Worm (Caenorhabditis elegans) whole organism, L1 larva: Measurements from ENCODE around the gene smz-1.

Experiments
- C04F5.9 ChIP-seq: sonication (generic microtip); optimal IDR thresholded peaks from 2 replicates; lab custom pipeline; 2016; ENCODE audit warnings: missing genetic modification characterization, missing compliant biosample characterization
- C16A3.4 ChIP-seq: fragments of 150-350 bp; optimal IDR thresholded peaks from 2 replicates; lab custom pipeline; 2014; ENCODE audit warnings: missing biosample characterization, missing genetic modification characterization
- F16B12.6 ChIP-seq: fragments of 150-350 bp; optimal IDR thresholded peaks from 2 replicates; lab custom pipeline; 2014; ENCODE audit warnings: missing biosample characterization, missing genetic modification characterization
- Y116A8C.19 ChIP-seq: sonication (generic microtip); optimal IDR thresholded peaks from 2 replicates; lab custom pipeline; 2016; ENCODE audit warnings: missing compliant biosample characterization, missing genetic modification characterization, borderline replicate concordance
- alr-1 ChIP-seq: fragments of 200-800 bp; sonication (Bioruptor generic); optimal IDR thresholded peaks from 2 replicates; lab custom pipeline; 2018; ENCODE audit warnings: borderline replicate concordance, mild to moderate bottlenecking, missing genetic modification characterization, missing compliant biosample characterization
- blmp-1 ChIP-seq: fragments of 150-350 bp; optimal IDR thresholded peaks from 2 replicates; lab custom pipeline; 2014; ENCODE audit warnings: missing biosample characterization, missing genetic modification characterization
- ceh-63 ChIP-seq: fragments of 200-800 bp; sonication (Bioruptor generic); optimal IDR thresholded peaks from 2 replicates; lab custom pipeline; 2018; ENCODE audit warnings: mild to moderate bottlenecking, missing genetic modification characterization, missing compliant biosample characterization
- ceh-8 ChIP-seq: fragments of 200-800 bp; sonication (Bioruptor generic); optimal IDR thresholded peaks from 2 replicates; lab custom pipeline; 2018; ENCODE audit warnings: mild to moderate bottlenecking, missing genetic modification characterization, moderate library complexity, missing compliant biosample characterization
- ceh-82 ChIP-seq, 3 experiments: fragments of 150-350 bp in 1 of 3; sonication (generic microtip) in 2 of 3; optimal IDR thresholded peaks; 2 replicates each; lab custom pipeline; 2014 to 2017; ENCODE audit warnings: missing biosample characterization in 3 of 3, missing genetic modification characterization in 3 of 3
- ceh-88 ChIP-seq: fragments of 200-800 bp; sonication (Bioruptor generic); IDR thresholded peaks from 2 replicates; pipeline ENCODE4 v1.3.6; 2022; ENCODE audit warnings: missing genetic modification characterization, missing compliant biosample characterization
- ceh-90 ChIP-seq: sonication (generic microtip); optimal IDR thresholded peaks from 2 replicates; lab custom pipeline; 2016; ENCODE audit warnings: missing genetic modification characterization, missing compliant biosample characterization
- ces-1 ChIP-seq: fragments of 150-350 bp; optimal IDR thresholded peaks from 2 replicates; lab custom pipeline; 2014; ENCODE audit warnings: missing biosample characterization, missing genetic modification reagents, missing genetic modification characterization
- dsc-1 ChIP-seq: sonication (generic microtip); optimal IDR thresholded peaks from 2 replicates; lab custom pipeline; 2016; ENCODE audit warnings: mild to moderate bottlenecking, missing genetic modification characterization, missing compliant biosample characterization
- efl-1 ChIP-seq, 4 experiments: fragments of 150-350 bp; optimal IDR thresholded peaks in 3 of 4; peaks in 1 of 4; 1 replicate in 1 of 4; 2 replicates in 3 of 4; lab custom pipeline; 2014; ENCODE audit warnings: missing biosample characterization in 2 of 4, missing genetic modification characterization in 2 of 4, missing genetic modification reagents in 2 of 4
- efl-3 ChIP-seq: fragments of 200-800 bp; sonication (Bioruptor generic); optimal IDR thresholded peaks from 2 replicates; lab custom pipeline; 2018; ENCODE audit warnings: mild to moderate bottlenecking, missing genetic modification characterization, missing compliant biosample characterization
- egl-13 ChIP-seq: sonication (generic microtip); optimal IDR thresholded peaks from 2 replicates; lab custom pipeline; 2016; ENCODE audit warnings: missing genotype, missing genetic modification reagents, missing genetic modification characterization, missing compliant biosample characterization
- elt-2 ChIP-seq: sonication (generic microtip); optimal IDR thresholded peaks from 2 replicates; lab custom pipeline; 2016; ENCODE audit warnings: missing genetic modification characterization, mild to moderate bottlenecking, inconsistent platforms, missing compliant biosample characterization, missing genetic modification reagents
- ets-5 ChIP-seq: fragments of 200-800 bp; sonication (Bioruptor generic); IDR thresholded peaks from 2 replicates; pipeline ENCODE4 v1.3.6; 2022; ENCODE audit warnings: missing genetic modification characterization, missing compliant biosample characterization
- fkh-8 ChIP-seq: sonication (generic microtip); optimal IDR thresholded peaks from 2 replicates; lab custom pipeline; 2016; ENCODE audit warnings: mild to moderate bottlenecking, missing genetic modification characterization, missing compliant biosample characterization
- fos-1 ChIP-seq: fragments of 150-350 bp; optimal IDR thresholded peaks from 2 replicates; lab custom pipeline; 2014; ENCODE audit warnings: missing biosample characterization, missing genetic modification characterization
- hpl-2 ChIP-seq: fragments of 150-350 bp; optimal IDR thresholded peaks from 2 replicates; lab custom pipeline; 2014; ENCODE audit warnings: missing biosample characterization, missing genetic modification reagents, missing genetic modification characterization
- irx-1 ChIP-seq: sonication (generic microtip); optimal IDR thresholded peaks from 2 replicates; lab custom pipeline; 2016; ENCODE audit warnings: missing genetic modification characterization, missing compliant biosample characterization
- isw-1 ChIP-seq: fragments of 200-800 bp; sonication (Bioruptor generic); IDR thresholded peaks from 2 replicates; pipeline ENCODE4 v1.3.6; 2022; ENCODE audit warnings: missing genetic modification characterization, missing compliant biosample characterization
- jun-1 ChIP-seq: fragments of 150-350 bp; optimal IDR thresholded peaks from 2 replicates; lab custom pipeline; 2014; ENCODE audit warnings: missing biosample characterization, missing genetic modification reagents, missing genetic modification characterization
- lin-15B ChIP-seq: fragments of 150-350 bp; sonication (generic microtip); optimal IDR thresholded peaks from 3 replicates; lab custom pipeline; 2014; ENCODE audit warnings: missing biosample characterization, missing genetic modification characterization
- lin-39 ChIP-seq: fragments of 150-350 bp; optimal IDR thresholded peaks from 2 replicates; lab custom pipeline; 2014; ENCODE audit warnings: missing biosample characterization, missing genetic modification reagents, missing genetic modification characterization
- lsy-2 ChIP-seq, 2 experiments: fragments of 150-350 bp; optimal IDR thresholded peaks; 2 replicates each; lab custom pipeline; 2014; ENCODE audit warnings: missing biosample characterization in 2 of 2, missing genetic modification characterization in 2 of 2
- mef-2 ChIP-seq: fragments of 150-350 bp; optimal IDR thresholded peaks from 2 replicates; lab custom pipeline; 2014; ENCODE audit warnings: missing biosample characterization, missing genetic modification characterization
- mep-1 ChIP-seq: fragments of 150-350 bp; optimal IDR thresholded peaks from 2 replicates; lab custom pipeline; 2014; ENCODE audit warnings: missing biosample characterization, missing genetic modification characterization
- nhr-11 ChIP-seq: fragments of 150-350 bp; optimal IDR thresholded peaks from 2 replicates; lab custom pipeline; 2014; ENCODE audit warnings: missing biosample characterization, missing genetic modification characterization
- nhr-76 ChIP-seq: sonication (generic microtip); optimal IDR thresholded peaks from 2 replicates; lab custom pipeline; 2017; ENCODE audit warnings: missing biosample characterization, missing genetic modification characterization
- nhr-84 ChIP-seq: sonication (generic microtip); optimal IDR thresholded peaks from 2 replicates; lab custom pipeline; 2017; ENCODE audit warnings: missing biosample characterization, missing genetic modification characterization
- nhr-90 ChIP-seq: sonication (generic microtip); optimal IDR thresholded peaks from 2 replicates; lab custom pipeline; 2016; ENCODE audit warnings: mild to moderate bottlenecking, missing genetic modification characterization, missing compliant biosample characterization; ENCODE audit not compliant: poor library complexity
- pag-3 ChIP-seq: sonication (generic microtip); optimal IDR thresholded peaks from 2 replicates; lab custom pipeline; 2017; ENCODE audit warnings: missing genetic modification characterization, mild to moderate bottlenecking, missing compliant biosample characterization, antibody characterized with exemption, borderline replicate concordance; ENCODE audit not compliant: insufficient read depth
- pax-3 ChIP-seq: fragments of 200-800 bp; sonication (Bioruptor generic); optimal IDR thresholded peaks from 2 replicates; lab custom pipeline; 2018; ENCODE audit warnings: mild to moderate bottlenecking, missing genetic modification characterization, moderate library complexity, missing compliant biosample characterization
- pqm-1 ChIP-seq: sonication (generic microtip); optimal IDR thresholded peaks from 3 replicates; lab custom pipeline; 2017; ENCODE audit warnings: missing biosample characterization, missing genetic modification characterization
- rnt-1 ChIP-seq: sonication (generic microtip); optimal IDR thresholded peaks from 2 replicates; lab custom pipeline; 2016; ENCODE audit warnings: mild to moderate bottlenecking, missing genetic modification characterization, moderate library complexity, missing compliant biosample characterization
- snpc-4 ChIP-seq: fragments of 150-350 bp; optimal IDR thresholded peaks from 2 replicates; lab custom pipeline; 2014; ENCODE audit warnings: missing biosample characterization, missing genetic modification characterization
- tbx-2 ChIP-seq: sonication (generic microtip); optimal IDR thresholded peaks from 2 replicates; lab custom pipeline; 2016; ENCODE audit warnings: missing genetic modification characterization, missing compliant biosample characterization
- tlp-1 ChIP-seq: fragments of 150-350 bp; optimal IDR thresholded peaks from 2 replicates; lab custom pipeline; 2014; ENCODE audit warnings: missing biosample characterization, missing genetic modification characterization
- unc-30 ChIP-seq: sonication (generic microtip); optimal IDR thresholded peaks from 2 replicates; lab custom pipeline; 2017; ENCODE audit warnings: missing biosample characterization, missing genetic modification characterization
- unc-62 ChIP-seq: fragments of 150-350 bp; optimal IDR thresholded peaks from 2 replicates; lab custom pipeline; 2014; ENCODE audit warnings: missing biosample characterization, missing genetic modification reagents, missing genetic modification characterization
- ztf-11 ChIP-seq, 2 experiments: sonication (generic microtip); optimal IDR thresholded peaks; 2 replicates each; lab custom pipeline; 2016 to 2017; ENCODE audit warnings: missing genetic modification characterization in 2 of 2, missing biosample characterization in 1 of 2, missing compliant biosample characterization in 1 of 2

Gene smz-1

DNA sequence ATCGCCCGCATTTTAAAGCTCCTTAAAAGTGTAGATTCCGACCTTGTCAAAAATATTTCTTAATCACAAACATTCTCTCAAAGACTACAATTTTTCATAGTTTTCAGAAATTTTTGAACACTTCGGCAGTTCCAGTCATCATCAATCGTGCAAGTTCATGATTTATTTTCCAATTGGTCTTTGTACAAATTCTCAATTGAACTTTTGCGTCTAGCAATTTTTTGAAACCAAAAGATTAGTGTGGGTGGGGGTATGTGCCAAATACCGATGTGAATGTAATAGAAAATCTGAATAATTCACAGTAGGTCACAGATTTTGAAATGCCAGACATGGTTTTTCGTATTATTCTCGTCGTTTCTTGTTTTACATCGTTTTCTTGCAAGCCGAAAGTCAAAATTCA is 16.5 kb upstream of the smz-1 start, which contains the start of gene clec-185:
clec-185 (plus strand) TSS at position 301 of the 400 bp plus-strand sequence.
- no peak for TF ChIP-seq lin-39 (tag; lab: Kevin White, UChicago)
- TF ChIP-seq efl-1 (optimal IDR thresholded peaks at IDR 0.05; lab: Kevin White, UChicago): no peak
- peak in 1 of 2 experiments; percentile 79 for TF ChIP-seq efl-1 (GFP tag; optimal IDR thresholded peaks at IDR 0.05 in 1 of 2; lab: Kevin White, UChicago)
- TF ChIP-seq snpc-4 (tag; lab: Kevin White, UChicago): no peak
- TF ChIP-seq, all 84 proteins: peak for 1

- no peak for TF ChIP-seq ceh-82 (tag; optimal IDR thresholded peaks at IDR 0.05; lab: Kevin White, UChicago)
- no peak for TF ChIP-seq lsy-2 (tag; optimal IDR thresholded peaks at IDR 0.05; lab: Kevin White, UChicago)
- no peak for TF ChIP-seq egl-13 (tag; lab: Kevin White, UChicago)
- TF ChIP-seq dsc-1 (tag; lab: Kevin White, UChicago): no peak
- TF ChIP-seq nhr-76: no peak
- no peak for TF ChIP-seq irx-1
- no peak for TF ChIP-seq unc-62 (GFP tag; lab: Kevin White, UChicago)
- no peak for TF ChIP-seq mep-1 (tag; lab: Kevin White, UChicago)
- TF ChIP-seq F16B12.6 (tag; lab: Kevin White, UChicago): no peak
- TF ChIP-seq ceh-90 (tag; lab: Kevin White, UChicago): no peak
- TF ChIP-seq ces-1: no peak
- TF ChIP-seq, all 84 proteins: peak for 0
Observed at ce11 chrIV:12441715-12442114, 13.1 kb upstream of the smz-1 start, which contains the start of gene C25G4.17. Gene C25G4.17, plus strand, starts transcription at chrIV:12442015.

- TF ChIP-seq lin-15B (tag; lab: Kevin White, UChicago): no peak
- no peak for TF ChIP-seq Y116A8C.19 (tag; lab: Kevin White, UChicago)
- no peak for TF ChIP-seq fos-1 (tag; lab: Kevin White, UChicago)
- TF ChIP-seq irx-1: no peak
Observed at ce11 chrIV:12443936-12444335, 10.9 kb upstream of the smz-1 start, which contains the start of gene C25G4.2. Gene C25G4.2, minus strand, starts transcription at chrIV:12444035.

- no peak for TF ChIP-seq ceh-63 (GFP tag; lab: Kevin White, UChicago)
- TF ChIP-seq nhr-11 (tag; lab: Kevin White, UChicago): no peak
- no peak for TF ChIP-seq mef-2
- no peak for TF ChIP-seq nhr-84 (tag; lab: Kevin White, UChicago)
- no peak for TF ChIP-seq rnt-1 (tag; lab: Kevin White, UChicago)
- TF ChIP-seq C04F5.9 (tag; lab: Kevin White, UChicago): no peak
- no peak for TF ChIP-seq elt-2
- TF ChIP-seq pax-3 (tag; lab: Kevin White, UChicago): no peak
- TF ChIP-seq, all 84 proteins: peak for 0
Observed at ce11 chrIV:12445463-12445934, 9.4 kb upstream of the smz-1 start, which contains the start of gene C25G4.3. Gene C25G4.3, minus strand, starts transcription at chrIV:12445884.

DNA sequence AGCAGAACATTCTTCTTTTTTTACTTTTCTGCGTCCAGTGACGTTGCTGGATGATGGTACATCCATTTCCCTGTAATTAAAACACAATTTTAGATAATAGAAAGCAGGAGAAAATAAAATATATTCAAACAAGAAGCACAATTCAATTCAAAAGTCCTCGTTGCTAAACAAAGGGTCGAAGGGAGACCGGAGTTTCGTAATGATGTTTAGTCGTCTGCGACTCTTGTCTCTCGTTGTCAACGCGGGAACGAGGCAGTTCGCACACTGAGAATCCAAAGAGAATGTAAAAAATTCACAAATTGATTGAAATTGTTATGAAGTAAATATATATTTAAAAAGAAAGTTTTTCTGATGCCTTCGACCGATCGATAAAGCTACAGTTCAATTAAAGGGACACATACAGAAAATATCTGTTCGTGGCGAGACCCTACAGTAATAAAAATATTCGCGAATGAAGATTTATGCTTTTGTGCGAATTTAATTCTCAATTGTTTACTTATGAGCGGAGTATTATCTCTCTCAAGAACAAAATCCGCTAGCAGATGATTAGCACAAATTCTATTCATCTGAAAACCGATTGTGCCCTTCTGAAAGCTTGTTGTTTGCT is 3.5 kb upstream of the smz-1 start, which contains the start of gene dpy-26:
dpy-26 (minus strand) TSS at position 111 of the 607 bp plus-strand sequence.
- TF ChIP-seq jun-1 (tag; lab: Kevin White, UChicago) (no peak), egl-13 (tag; lab: Kevin White, UChicago) (no peak), ceh-82 (tag; optimal IDR thresholded peaks at IDR 0.05; lab: Kevin White, UChicago) (peak; percentile 10 to 54 (median 26)), pag-3 (tag; lab: Kevin White, UChicago) (no peak), irx-1 (no peak), ztf-11 (tag; optimal IDR thresholded peaks at IDR 0.05; lab: Kevin White, UChicago) (no peak), ets-5 (GFP tag; lab: Robert Waterston, UW) (no peak), tbx-2 (tag; lab: Kevin White, UChicago) (no peak), alr-1 (tag; lab: Kevin White, UChicago) (no peak), hpl-2 (GFP tag; lab: Kevin White, UChicago) (no peak), blmp-1 (no peak), efl-3 (GFP tag; lab: Kevin White, UChicago) (no peak), Y116A8C.19 (tag; lab: Kevin White, UChicago) (no peak), unc-30 (tag; lab: Kevin White, UChicago) (no peak), ceh-8 (no peak), fkh-8 (tag; lab: Kevin White, UChicago) (no peak), pqm-1 (no peak), nhr-90 (tag; lab: Kevin White, UChicago) (no peak), nhr-11 (tag; lab: Kevin White, UChicago) (no peak), isw-1 (no peak), ceh-88 (GFP tag; lab: Robert Waterston, UW) (no peak), tlp-1 (tag; lab: Kevin White, UChicago) (no peak), C16A3.4 (tag; lab: Kevin White, UChicago) (peak; percentile 5), fos-1 (tag; lab: Kevin White, UChicago) (no peak)
